Fruit fly (Drosophila melanogaster): Measurements from ENCODE around the gene CG5274.

Gene CG5274

DNA sequence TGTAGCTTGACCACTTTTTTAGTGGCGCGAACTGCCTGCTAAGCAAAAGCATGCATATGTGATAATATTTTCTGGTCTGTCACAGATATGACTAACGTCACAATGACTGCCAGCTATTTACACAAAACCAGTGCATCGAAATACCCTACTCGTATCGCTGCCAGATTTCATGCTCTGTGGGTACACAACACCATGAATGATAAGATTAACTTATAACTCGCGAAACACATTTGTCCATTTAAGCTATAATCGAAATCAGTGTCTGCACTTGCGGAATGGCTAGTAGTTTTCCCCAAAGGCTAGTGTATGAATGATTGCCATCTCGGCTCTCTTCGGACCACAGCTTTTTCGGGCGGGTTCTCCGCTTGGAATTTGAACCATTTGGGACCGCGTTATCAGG is 42.1 kb downstream of the CG5274 start:
- TF ChIP-seq mirr (GFP tag; optimal IDR thresholded peaks at IDR 0.05) (peak; percentile 77), crp (GFP tag; optimal IDR thresholded peaks at IDR 0.05) (no peak), dmrt99B (tag; optimal IDR thresholded peaks at IDR 0.05) (no peak), CG10274 (GFP tag; optimal IDR thresholded peaks at IDR 0.05) (peak; percentile 58), CG18599 (GFP tag; optimal IDR thresholded peaks at IDR 0.05) (peak; percentile 36), Vsx1 (GFP tag; optimal IDR thresholded peaks at IDR 0.05) (no peak), grn (GFP tag; optimal IDR thresholded peaks at IDR 0.05) (peak; percentile 87), chinmo (GFP tag; IDR thresholded peaks at IDR 0.05; ENCODE audit: partially characterized antibody) (peak; percentile 49; the same call in 2 of the 4 replicates), Dp (GFP tag; optimal IDR thresholded peaks at IDR 0.05) (no peak), GATAe (GFP tag; conservative IDR thresholded peaks at IDR 0.05) (peak; percentile 58; the same call in 1 of the 2 replicates), tio (GFP tag; optimal IDR thresholded peaks at IDR 0.05) (no peak), ara (GFP tag; IDR thresholded peaks at IDR 0.05) (no peak), CG6683 (GFP tag; optimal IDR thresholded peaks at IDR 0.05) (no peak), sd (tag; optimal IDR thresholded peaks at IDR 0.05) (peak; percentile 83), exex (tag; optimal IDR thresholded peaks at IDR 0.05) (peak; percentile 83), ci (GFP tag; IDR thresholded peaks at IDR 0.05) (peak; percentile 24; the same call in 1 of the 3 replicates), CG8388 (GFP tag; optimal IDR thresholded peaks at IDR 0.05) (no peak), CG15479 (GFP tag; optimal IDR thresholded peaks at IDR 0.05) (peak; percentile 81), D19B (GFP tag; optimal IDR thresholded peaks at IDR 0.05) (no peak), sug (tag; optimal IDR thresholded peaks at IDR 0.05) (peak; percentile 64), sens-2 (GFP tag; IDR thresholded peaks at IDR 0.05) (peak; percentile 85), CG10209 (GFP tag; optimal IDR thresholded peaks at IDR 0.05) (no peak), Drgx (GFP tag; IDR thresholded peaks at IDR 0.05) (peak; percentile 23; the same call in 1 of the 2 replicates), CG2889 (GFP tag; IDR thresholded peaks at IDR 0.05) (no peak), D19A (tag; optimal IDR thresholded peaks at IDR 0.05) (peak; percentile 47), Nf-YA (GFP tag; IDR thresholded peaks at IDR 0.05) (no peak), CG2199 (GFP tag; IDR thresholded peaks at IDR 0.05) (peak; percentile 53; the same call in 1 of the 3 replicates), chm (GFP tag; IDR thresholded peaks at IDR 0.05) (0 out of 2 replicates have a peak, but pooled peaks have one; percentile 24), CrebB (tag; optimal IDR thresholded peaks at IDR 0.05) (peak; percentile 17), gem (tag; optimal IDR thresholded peaks at IDR 0.05) (no peak), CG17568 (GFP tag; optimal IDR thresholded peaks at IDR 0.05) (no peak), CG3995 (GFP tag; optimal IDR thresholded peaks at IDR 0.05) (peak; percentile 8), CG8290 (GFP tag; optimal IDR thresholded peaks at IDR 0.05) (no peak), CG8290 (tag; optimal IDR thresholded peaks at IDR 0.05) (peak in 1 of 2 experiments; percentile 15)

DNA sequence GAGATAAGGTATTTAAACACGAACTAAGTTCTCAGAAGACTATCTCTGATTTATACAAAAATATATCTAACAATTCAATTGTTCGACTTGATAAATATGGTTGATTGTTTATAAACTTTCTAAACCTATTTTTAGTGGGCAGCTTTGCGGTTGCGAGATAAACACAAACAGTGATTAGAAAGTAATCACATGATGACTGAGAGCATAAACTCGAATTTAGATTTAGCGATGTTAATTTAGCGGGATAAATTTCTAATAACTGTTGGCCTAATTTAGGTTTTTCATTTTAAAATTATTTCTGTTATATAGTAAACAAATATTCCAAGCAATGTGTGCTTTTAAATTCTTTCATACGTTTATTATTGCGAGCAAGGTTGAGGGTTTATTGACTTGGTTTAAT is 42.5 kb downstream of the CG5274 start:
- peak; percentile 61 for TF ChIP-seq sens (GFP tag)
- TF ChIP-seq Dip3 (GFP tag; optimal IDR thresholded peaks at IDR 0.05) = no peak
- TF ChIP-seq salm (tag; optimal IDR thresholded peaks at IDR 0.05) = no peak
- no peak for TF ChIP-seq schlank (tag; optimal IDR thresholded peaks at IDR 0.05)

Measured in whole organism, embryonic.